Worm (Caenorhabditis elegans): ENCODE data around the gene rib-2.

Gene rib-2

ce11 chrIII:10791233-10791632, 48.6 kb downstream of the rib-2 start:
- TF ChIP-seq unc-86 (tag; optimal IDR thresholded peaks at IDR 0.05), result no peak

ce11 chrIII:10794049-10794448, 51.4 kb downstream of the rib-2 start, which contains the start of gene clec-163:
Gene clec-163, plus strand, starts transcription at chrIII:10794349.
- TF ChIP-seq unc-62 (GFP tag; optimal IDR thresholded peaks at IDR 0.05), result no peak
- no peak for TF ChIP-seq efl-1 (optimal IDR thresholded peaks at IDR 0.05)
- no peak for TF ChIP-seq efl-1 (GFP tag; optimal IDR thresholded peaks at IDR 0.05 in 1 of 2)
- no peak for TF ChIP-seq nhr-19 (GFP tag; conservative IDR thresholded peaks at IDR 0.05)
- TF ChIP-seq nhr-28 (tag; optimal IDR thresholded peaks at IDR 0.05), result no peak
- no peak for TF ChIP-seq C04F5.9 (tag; optimal IDR thresholded peaks at IDR 0.05)
- no peak for TF ChIP-seq ets-5 (GFP tag; IDR thresholded peaks at IDR 0.05)
- no peak for TF ChIP-seq zag-1 (tag; optimal IDR thresholded peaks at IDR 0.05)
- TF ChIP-seq C34B4.2 (tag; optimal IDR thresholded peaks at IDR 0.05), result no peak
- no peak for TF ChIP-seq ztf-11 (tag; optimal IDR thresholded peaks at IDR 0.05)
- no peak for TF ChIP-seq lsy-2 (tag; optimal IDR thresholded peaks at IDR 0.05)
- no peak for TF ChIP-seq egl-13 (tag; optimal IDR thresholded peaks at IDR 0.05)
- no peak for TF ChIP-seq aly-2 (tag; optimal IDR thresholded peaks at IDR 0.05)
- no peak for TF ChIP-seq rnt-1 (tag; optimal IDR thresholded peaks at IDR 0.05)
- no peak for TF ChIP-seq unc-130 (tag; optimal IDR thresholded peaks at IDR 0.05)

Data from whole organism, L1 larva.